Fruit fly (Drosophila melanogaster): Measurements from ENCODE around the gene sqz.

Gene sqz

DNA sequence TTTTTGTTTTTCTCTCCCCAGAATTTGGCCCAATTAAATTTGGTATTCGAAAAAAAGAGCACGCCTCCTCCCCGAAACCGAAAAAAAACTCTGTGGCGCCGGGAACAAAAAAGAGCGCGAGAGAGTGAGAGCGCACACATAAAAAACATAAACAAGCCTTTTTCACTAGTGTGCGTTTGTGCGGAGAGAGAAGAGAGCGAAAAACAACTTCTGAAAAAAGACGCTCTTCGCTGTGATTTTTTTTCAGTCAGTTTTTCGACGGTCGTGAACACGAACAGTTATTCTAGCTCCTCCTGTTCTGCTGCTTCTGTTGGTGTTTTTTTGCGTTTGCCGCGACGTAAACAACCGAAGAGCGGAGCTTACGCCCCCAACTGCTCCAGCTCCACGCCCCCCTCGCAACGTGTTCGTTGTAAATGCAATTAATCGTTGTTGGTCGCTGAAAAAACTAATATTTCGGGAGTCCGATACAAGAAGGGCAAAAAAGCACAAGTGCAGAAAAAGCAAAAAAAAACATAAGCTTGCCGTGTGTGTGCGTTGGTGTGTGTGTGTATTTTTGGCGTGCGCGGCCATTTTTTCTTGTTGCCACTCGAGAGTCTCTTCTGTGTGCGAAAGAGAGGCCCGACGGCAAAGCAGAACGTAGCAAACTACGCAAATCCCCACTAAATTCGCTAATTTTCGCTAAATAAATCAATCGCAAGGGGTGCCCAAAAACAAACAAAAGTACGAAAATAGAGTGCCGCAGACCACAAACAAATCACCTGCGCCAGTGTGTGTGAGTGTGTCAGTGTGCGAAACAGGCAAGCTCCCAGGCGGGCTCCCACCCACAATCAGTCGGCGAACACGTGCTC lies at the start of gene sqz (continued):
- TF ChIP-seq vvl (GFP tag; IDR thresholded peaks at IDR 0.05): peak; percentile 45
- TF ChIP-seq CG8924 (tag; optimal IDR thresholded peaks at IDR 0.05): peak; percentile 45
- TF ChIP-seq Dek (tag; optimal IDR thresholded peaks at IDR 0.05): no peak
- TF ChIP-seq CG12769 (tag; optimal IDR thresholded peaks at IDR 0.05): peak; percentile 59
- no peak for TF ChIP-seq Hr51 (GFP tag; optimal IDR thresholded peaks at IDR 0.05)

DNA sequence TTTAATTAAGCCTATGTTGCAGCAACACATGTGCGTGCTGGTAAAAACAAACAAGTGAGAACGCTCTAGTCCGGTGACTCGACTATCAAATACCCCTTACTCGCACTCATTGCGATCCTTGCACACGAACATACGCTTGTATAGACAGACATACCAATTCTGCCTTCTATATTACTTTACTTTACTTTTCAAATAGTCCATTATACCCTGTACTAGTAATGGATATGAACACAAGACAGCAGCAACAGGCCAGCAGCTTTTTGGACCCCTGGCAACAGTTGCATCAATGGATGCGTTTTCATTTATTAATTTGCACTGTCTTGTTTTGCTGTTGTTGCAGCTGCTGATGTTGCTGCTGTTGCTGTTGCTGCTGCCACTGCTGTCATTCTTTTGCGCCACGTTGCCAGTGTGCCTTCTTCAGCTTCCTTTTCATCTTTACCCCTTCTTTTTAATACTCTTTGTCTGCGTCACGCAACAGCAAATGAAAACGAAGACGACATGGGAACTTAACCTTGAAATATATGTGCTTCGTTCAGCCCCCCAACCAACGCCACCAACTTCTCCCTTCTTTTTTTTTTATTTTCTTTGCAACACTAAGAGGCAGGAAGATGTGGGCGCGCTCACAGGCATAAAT lies 45.4 kb upstream of the sqz start:
- TF ChIP-seq Awh (GFP tag; IDR thresholded peaks at IDR 0.05): no peak
- TF ChIP-seq YL-1 (GFP tag; optimal IDR thresholded peaks at IDR 0.05): no peak
- peak; percentile 18 for TF ChIP-seq Oli (tag; optimal IDR thresholded peaks at IDR 0.05)
- TF ChIP-seq E2f1 (GFP tag; IDR thresholded peaks at IDR 0.05): 0 out of 2 replicates have a peak, but pooled peaks have one; percentile 10
- TF ChIP-seq CG2889 (GFP tag; IDR thresholded peaks at IDR 0.05): 0 out of 3 replicates have a peak, but pooled peaks have one; percentile 33
- TF ChIP-seq CG1529 (GFP tag; optimal IDR thresholded peaks at IDR 0.05): no peak
- no peak for TF ChIP-seq prd (optimal IDR thresholded peaks at IDR 0.05)
- TF ChIP-seq prd (GFP tag; IDR thresholded peaks at IDR 0.05): peak; percentile 65
- no peak for TF ChIP-seq slou (GFP tag; optimal IDR thresholded peaks at IDR 0.05)
- TF ChIP-seq BtbVII (GFP tag; optimal IDR thresholded peaks at IDR 0.05): no peak
- TF ChIP-seq Doc3 (GFP tag; IDR thresholded peaks at IDR 0.05; ENCODE audit: partially characterized antibody): no peak
- TF ChIP-seq Xbp1 (GFP tag; optimal IDR thresholded peaks at IDR 0.05): peak; percentile 15
- TF ChIP-seq CG6689 (GFP tag; IDR thresholded peaks at IDR 0.05): peak; percentile 62
- TF ChIP-seq CG4820 (GFP tag; optimal IDR thresholded peaks at IDR 0.05): peak; percentile 6
- TF ChIP-seq ssp (GFP tag; IDR thresholded peaks at IDR 0.05): peak; percentile 32; the same call in 1 of the 2 replicates
- no peak for TF ChIP-seq disco-r (GFP tag; optimal IDR thresholded peaks at IDR 0.05)
- TF ChIP-seq Sox102F (GFP tag; optimal IDR thresholded peaks at IDR 0.05): peak; percentile 52
- no peak for TF ChIP-seq Hand (GFP tag; optimal IDR thresholded peaks at IDR 0.05)
- no peak for TF ChIP-seq NK7.1 (GFP tag; optimal IDR thresholded peaks at IDR 0.05)
- TF ChIP-seq Antp (GFP tag; optimal IDR thresholded peaks at IDR 0.05): peak; percentile 29
- TF ChIP-seq fu2 (GFP tag; optimal IDR thresholded peaks at IDR 0.05): no peak
- peak; percentile 79 for TF ChIP-seq ara (GFP tag; IDR thresholded peaks at IDR 0.05)
- no peak for TF ChIP-seq CG12659 (GFP tag; optimal IDR thresholded peaks at IDR 0.05)
- peak; percentile 60; the same call in 2 of the 3 replicates for TF ChIP-seq Aef1 (GFP tag; IDR thresholded peaks at IDR 0.05)
- peak; percentile 7 for TF ChIP-seq unpg (GFP tag; optimal IDR thresholded peaks at IDR 0.05)
- TF ChIP-seq CG10431 (GFP tag; optimal IDR thresholded peaks at IDR 0.05): no peak
- peak; percentile 17 for TF ChIP-seq org-1 (GFP tag; optimal IDR thresholded peaks at IDR 0.05)
- TF ChIP-seq Camta (GFP tag; optimal IDR thresholded peaks at IDR 0.05): no peak
- TF ChIP-seq Trl (optimal IDR thresholded peaks at IDR 0.05): no peak
- no peak for TF ChIP-seq Trl (GFP tag; optimal IDR thresholded peaks at IDR 0.05)
- peak; percentile 10 for TF ChIP-seq ewg (GFP tag; optimal IDR thresholded peaks at IDR 0.05)
- TF ChIP-seq CG14710 (tag; optimal IDR thresholded peaks at IDR 0.05): peak; percentile 17
- no peak for TF ChIP-seq CG8388 (GFP tag; optimal IDR thresholded peaks at IDR 0.05)
- TF ChIP-seq CG11093 (GFP tag; IDR thresholded peaks at IDR 0.05): no peak
- TF ChIP-seq grau (tag; optimal IDR thresholded peaks at IDR 0.05): peak; percentile 9
- no peak for TF ChIP-seq Hr39 (optimal IDR thresholded peaks at IDR 0.05)
- TF ChIP-seq Rx (GFP tag; IDR thresholded peaks at IDR 0.05): 0 out of 2 replicates have a peak, but pooled peaks have one; percentile 17
- 0 out of 2 replicates have a peak, but pooled peaks have one; percentile 30 for TF ChIP-seq CG4404 (GFP tag; IDR thresholded peaks at IDR 0.05)
- no peak for TF ChIP-seq C15 (GFP tag; IDR thresholded peaks at IDR 0.05)
- TF ChIP-seq CG17612 (GFP tag; IDR thresholded peaks at IDR 0.05): no peak
- TF ChIP-seq CG10979 (tag; optimal IDR thresholded peaks at IDR 0.05): peak; percentile 40
- no peak for TF ChIP-seq CG3281 (GFP tag; optimal IDR thresholded peaks at IDR 0.05)
- peak; percentile 6 for TF ChIP-seq CG5245 (GFP tag; optimal IDR thresholded peaks at IDR 0.05)

Measured in whole organism, embryonic.